Fruit fly (Drosophila melanogaster): ENCODE measurements around the gene CG45489.
"Not testable (repeated sequence)": the region's sequence is repeated elsewhere in the genome, so short reads cannot be mapped to it uniquely, and the experiment has no call there.

The CG45489 gene

DNA sequence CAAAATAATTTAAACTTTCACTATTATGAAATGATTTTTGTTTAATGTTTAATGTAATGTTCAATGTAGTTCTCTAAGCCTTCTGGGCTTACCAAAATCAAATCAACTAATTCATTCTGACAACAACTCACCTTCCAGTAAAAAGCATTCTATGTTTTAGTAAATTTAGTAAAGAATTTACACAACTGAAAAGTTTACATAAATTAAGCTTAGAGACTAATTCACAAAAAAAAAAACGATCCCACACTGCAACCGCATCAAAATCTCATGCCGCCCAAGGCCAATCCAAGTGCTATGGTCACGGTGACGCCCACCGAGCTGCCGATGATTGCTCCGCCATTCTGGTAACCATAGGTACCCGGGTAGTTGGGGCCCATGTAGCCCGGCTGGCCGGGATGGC lies at the start of gene CG45489:
CG45489 (minus strand) TSS at position 101 of the 400 bp plus-strand sequence.
- TF ChIP-seq ttk, h, Myc (optimal IDR thresholded peaks at IDR 0.05): not testable (repeated sequence)

- no peak for TF ChIP-seq psq (optimal IDR thresholded peaks at IDR 0.05)
- TF ChIP-seq insv (optimal IDR thresholded peaks at IDR 0.05) = no peak
- TF ChIP-seq h (optimal IDR thresholded peaks at IDR 0.05) = no peak
- TF ChIP-seq Myc (optimal IDR thresholded peaks at IDR 0.05) = no peak
- no peak for TF ChIP-seq ttk (optimal IDR thresholded peaks at IDR 0.05)
- TF ChIP-seq Sin3A (optimal IDR thresholded peaks at IDR 0.05) = no peak
Measured at dm6 chrX:19964215-19964614, 35.2 kb upstream of the CG45489 start.

DNA sequence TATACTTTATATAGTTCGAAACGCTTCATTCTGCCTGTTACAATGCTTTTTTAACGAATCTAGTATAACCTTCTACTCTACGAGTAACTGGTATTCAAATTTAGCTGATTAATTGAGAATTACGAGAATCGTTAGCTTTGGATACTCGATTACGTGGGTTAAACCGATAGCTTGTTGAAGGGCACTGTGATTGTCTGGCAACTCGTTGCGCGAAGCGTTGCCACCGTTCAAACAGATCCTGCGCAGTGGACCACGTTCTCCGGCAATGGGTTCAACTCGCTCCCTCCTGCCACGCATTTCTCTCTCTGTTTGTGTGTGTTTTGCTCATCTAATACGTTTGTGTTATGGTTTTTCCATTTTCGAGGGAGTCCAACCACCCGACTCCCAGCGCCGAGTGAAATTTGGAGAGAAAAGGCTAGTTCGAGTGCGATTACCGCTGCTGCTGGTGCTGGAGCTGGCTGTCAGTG lies 31.9 kb upstream of the CG45489 start, which contains the start of gene Nep3:
Nep3 (plus strand) TSS at position 417 of the 467 bp plus-strand sequence.
- TF ChIP-seq insv (optimal IDR thresholded peaks at IDR 0.05) (no peak), h (optimal IDR thresholded peaks at IDR 0.05) (no peak), Myc (optimal IDR thresholded peaks at IDR 0.05) (no peak), psq (optimal IDR thresholded peaks at IDR 0.05) (no peak), Sin3A (optimal IDR thresholded peaks at IDR 0.05) (no peak), ttk (optimal IDR thresholded peaks at IDR 0.05) (no peak)

- TF ChIP-seq insv (optimal IDR thresholded peaks at IDR 0.05) = no peak
- TF ChIP-seq psq (optimal IDR thresholded peaks at IDR 0.05) = no peak
Measured at dm6 chrX:19959353-19959969, 30.5 kb upstream of the CG45489 start, which contains the start of gene CG12655. CG12655 (minus strand) TSS chrX:19959403.

DNA sequence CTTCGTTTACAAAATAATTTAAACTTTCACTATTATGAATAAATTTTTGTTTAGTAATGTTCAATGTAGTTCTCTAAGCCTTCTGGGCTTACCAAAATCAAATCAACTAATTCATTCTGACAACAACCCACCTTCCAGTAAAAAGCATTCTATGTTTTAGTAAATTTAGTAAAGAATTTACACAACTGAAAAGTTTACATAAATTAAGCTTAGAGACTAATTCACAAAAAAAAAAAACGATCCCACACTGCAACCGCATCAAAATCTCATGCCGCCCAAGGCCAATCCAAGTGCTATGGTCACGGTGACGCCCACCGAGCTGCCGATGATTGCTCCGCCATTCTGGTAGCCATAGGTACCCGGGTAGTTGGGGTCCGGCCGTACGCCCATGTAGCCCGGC lies 29.3 kb upstream of the CG45489 start, which contains the start of gene CG43784:
CG43784 (minus strand) TSS at position 101 of the 400 bp plus-strand sequence.
- not testable (repeated sequence) for TF ChIP-seq psq, Sin3A, Myc (optimal IDR thresholded peaks at IDR 0.05)

- TF ChIP-seq insv, psq, h (optimal IDR thresholded peaks at IDR 0.05): not testable (repeated sequence)
Measured at dm6 chrX:19953508-19953907, 24.5 kb upstream of the CG45489 start, which contains the start of gene CG45494. CG45494 (minus strand) TSS chrX:19953608.

DNA sequence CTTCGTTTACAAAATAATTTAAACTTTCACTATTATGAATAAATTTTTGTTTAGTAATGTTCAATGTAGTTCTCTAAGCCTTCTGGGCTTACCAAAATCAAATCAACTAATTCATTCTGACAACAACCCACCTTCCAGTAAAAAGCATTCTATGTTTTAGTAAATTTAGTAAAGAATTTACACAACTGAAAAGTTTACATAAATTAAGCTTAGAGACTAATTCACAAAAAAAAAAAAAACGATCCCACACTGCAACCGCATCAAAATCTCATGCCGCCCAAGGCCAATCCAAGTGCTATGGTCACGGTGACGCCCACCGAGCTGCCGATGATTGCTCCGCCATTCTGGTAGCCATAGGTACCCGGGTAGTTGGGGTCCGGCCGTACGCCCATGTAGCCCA lies 19.8 kb upstream of the CG45489 start, which contains the start of gene CG45493:
CG45493 (minus strand) TSS at position 101 of the 400 bp plus-strand sequence.
- not testable (repeated sequence) for TF ChIP-seq psq, insv, h (optimal IDR thresholded peaks at IDR 0.05)

DNA sequence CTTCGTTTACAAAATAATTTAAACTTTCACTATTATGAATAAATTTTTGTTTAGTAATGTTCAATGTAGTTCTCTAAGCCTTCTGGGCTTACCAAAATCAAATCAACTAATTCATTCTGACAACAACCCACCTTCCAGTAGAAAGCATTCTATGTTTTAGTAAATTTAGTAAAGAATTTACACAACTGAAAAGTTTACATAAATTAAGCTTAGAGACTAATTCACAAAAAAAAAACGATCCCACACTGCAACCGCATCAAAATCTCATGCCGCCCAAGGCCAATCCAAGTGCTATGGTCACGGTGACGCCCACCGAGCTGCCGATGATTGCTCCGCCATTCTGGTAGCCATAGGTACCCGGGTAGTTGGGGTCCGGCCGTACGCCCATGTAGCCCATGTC lies 15.1 kb upstream of the CG45489 start, which contains the start of gene CG45492:
CG45492 (minus strand) TSS at position 101 of the 400 bp plus-strand sequence.
- TF ChIP-seq Myc, h, ttk (optimal IDR thresholded peaks at IDR 0.05): not testable (repeated sequence)

DNA sequence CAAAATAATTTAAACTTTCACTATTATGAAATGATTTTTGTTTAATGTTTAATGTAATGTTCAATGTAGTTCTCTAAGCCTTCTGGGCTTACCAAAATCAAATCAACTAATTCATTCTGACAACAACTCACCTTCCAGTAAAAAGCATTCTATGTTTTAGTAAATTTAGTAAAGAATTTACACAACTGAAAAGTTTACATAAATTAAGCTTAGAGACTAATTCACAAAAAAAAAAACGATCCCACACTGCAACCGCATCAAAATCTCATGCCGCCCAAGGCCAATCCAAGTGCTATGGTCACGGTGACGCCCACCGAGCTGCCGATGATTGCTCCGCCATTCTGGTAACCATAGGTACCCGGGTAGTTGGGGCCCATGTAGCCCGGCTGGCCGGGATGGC lies 9.9 kb upstream of the CG45489 start, which contains the start of gene CG45491:
CG45491 (minus strand) TSS at position 101 of the 400 bp plus-strand sequence.
- not testable (repeated sequence) for TF ChIP-seq insv, ttk, psq (optimal IDR thresholded peaks at IDR 0.05)

DNA sequence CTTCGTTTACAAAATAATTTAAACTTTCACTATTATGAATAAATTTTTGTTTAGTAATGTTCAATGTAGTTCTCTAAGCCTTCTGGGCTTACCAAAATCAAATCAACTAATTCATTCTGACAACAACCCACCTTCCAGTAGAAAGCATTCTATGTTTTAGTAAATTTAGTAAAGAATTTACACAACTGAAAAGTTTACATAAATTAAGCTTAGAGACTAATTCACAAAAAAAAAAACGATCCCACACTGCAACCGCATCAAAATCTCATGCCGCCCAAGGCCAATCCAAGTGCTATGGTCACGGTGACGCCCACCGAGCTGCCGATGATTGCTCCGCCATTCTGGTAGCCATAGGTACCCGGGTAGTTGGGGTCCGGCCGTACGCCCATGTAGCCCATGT lies 5.2 kb upstream of the CG45489 start, which contains the start of gene CG45490:
CG45490 (minus strand) TSS at position 101 of the 400 bp plus-strand sequence.
- TF ChIP-seq ttk, h, psq (optimal IDR thresholded peaks at IDR 0.05): not testable (repeated sequence)

dm6 chrX:19920335-19920734 lies 8.6 kb downstream of the CG45489 start, which contains the start of gene CG45488:
CG45488 (minus strand) TSS chrX:19920435.
- TF ChIP-seq insv, psq, Myc (optimal IDR thresholded peaks at IDR 0.05): not testable (repeated sequence)

DNA sequence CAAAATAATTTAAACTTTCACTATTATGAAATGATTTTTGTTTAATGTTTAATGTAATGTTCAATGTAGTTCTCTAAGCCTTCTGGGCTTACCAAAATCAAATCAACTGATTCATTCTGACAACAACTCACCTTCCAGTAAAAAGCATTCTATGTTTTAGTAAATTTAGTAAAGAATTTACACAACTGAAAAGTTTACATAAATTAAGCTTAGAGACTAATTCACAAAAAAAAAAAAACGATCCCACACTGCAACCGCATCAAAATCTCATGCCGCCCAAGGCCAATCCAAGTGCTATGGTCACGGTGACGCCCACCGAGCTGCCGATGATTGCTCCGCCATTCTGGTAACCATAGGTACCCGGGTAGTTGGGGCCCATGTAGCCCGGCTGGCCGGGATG lies 13.8 kb downstream of the CG45489 start, which contains the start of gene CG45487:
CG45487 (minus strand) TSS at position 101 of the 400 bp plus-strand sequence.
- not testable (repeated sequence) for TF ChIP-seq Sin3A, psq, Myc (optimal IDR thresholded peaks at IDR 0.05)

DNA sequence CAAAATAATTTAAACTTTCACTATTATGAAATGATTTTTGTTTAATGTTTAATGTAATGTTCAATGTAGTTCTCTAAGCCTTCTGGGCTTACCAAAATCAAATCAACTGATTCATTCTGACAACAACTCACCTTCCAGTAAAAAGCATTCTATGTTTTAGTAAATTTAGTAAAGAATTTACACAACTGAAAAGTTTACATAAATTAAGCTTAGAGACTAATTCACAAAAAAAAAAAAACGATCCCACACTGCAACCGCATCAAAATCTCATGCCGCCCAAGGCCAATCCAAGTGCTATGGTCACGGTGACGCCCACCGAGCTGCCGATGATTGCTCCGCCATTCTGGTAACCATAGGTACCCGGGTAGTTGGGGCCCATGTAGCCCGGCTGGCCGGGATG lies 19.0 kb downstream of the CG45489 start, which contains the start of gene CG45486:
CG45486 (minus strand) TSS at position 101 of the 400 bp plus-strand sequence.
- not testable (repeated sequence) for TF ChIP-seq h, Myc, insv (optimal IDR thresholded peaks at IDR 0.05)
